Worm (Caenorhabditis elegans) whole organism, midembryonic: Measurements from ENCODE around the gene Y66D12A.11.

Experiments used
- T22C8.4 ChIP-seq: fragments of 200-800 bp; sonication (Bioruptor generic); IDR thresholded peaks from 2 replicates; pipeline ENCODE4 v1.3.6; 2022; ENCODE audit warnings: missing genetic modification characterization, missing compliant biosample characterization
- cog-1 ChIP-seq: sonication (generic microtip); optimal IDR thresholded peaks from 2 replicates; lab custom pipeline; 2016; ENCODE audit warnings: missing genetic modification characterization, missing compliant biosample characterization
- flt-1 ChIP-seq: fragments of 200-800 bp; sonication (Bioruptor generic); IDR thresholded peaks from 2 replicates; pipeline ENCODE4 v1.3.6; 2022; ENCODE audit warnings: missing genetic modification characterization, missing compliant biosample characterization
- klf-2 ChIP-seq: fragments of 200-800 bp; sonication (Bioruptor generic); conservative IDR thresholded peaks from 2 replicates; pipeline ENCODE4 v1.3.6; 2022; ENCODE audit warnings: missing genetic modification reagents, missing genetic modification characterization, missing compliant biosample characterization
- med-1 ChIP-seq: sonication (generic microtip); optimal IDR thresholded peaks from 2 replicates; lab custom pipeline; 2017; ENCODE audit warnings: missing genetic modification characterization, mild to moderate bottlenecking, missing compliant biosample characterization, antibody characterized with exemption, missing genetic modification reagents; ENCODE audit not compliant: insufficient read depth
- ref-1 ChIP-seq: fragments of 200-800 bp; sonication (Bioruptor generic); conservative IDR thresholded peaks from 2 replicates; pipeline ENCODE4 v1.3.6; 2022; ENCODE audit warnings: missing genetic modification reagents, missing genetic modification characterization, missing compliant biosample characterization
- tab-1 ChIP-seq: fragments of 200-800 bp; sonication (Bioruptor generic); IDR thresholded peaks from 2 replicates; pipeline ENCODE4 v1.3.6; 2022; ENCODE audit warnings: missing genetic modification characterization, missing compliant biosample characterization
- ztf-23 ChIP-seq: fragments of 200-800 bp; sonication (Bioruptor generic); IDR thresholded peaks from 2 replicates; pipeline ENCODE4 v1.3.6; 2022; ENCODE audit warnings: missing genetic modification reagents, missing genetic modification characterization, missing compliant biosample characterization
- ztf-29 ChIP-seq: fragments of 200-800 bp; sonication (Bioruptor generic); IDR thresholded peaks from 2 replicates; pipeline ENCODE4 v1.3.6; 2022; ENCODE audit warnings: missing genetic modification reagents, missing genetic modification characterization, missing compliant biosample characterization

Y66D12A.11 gene

DNA sequence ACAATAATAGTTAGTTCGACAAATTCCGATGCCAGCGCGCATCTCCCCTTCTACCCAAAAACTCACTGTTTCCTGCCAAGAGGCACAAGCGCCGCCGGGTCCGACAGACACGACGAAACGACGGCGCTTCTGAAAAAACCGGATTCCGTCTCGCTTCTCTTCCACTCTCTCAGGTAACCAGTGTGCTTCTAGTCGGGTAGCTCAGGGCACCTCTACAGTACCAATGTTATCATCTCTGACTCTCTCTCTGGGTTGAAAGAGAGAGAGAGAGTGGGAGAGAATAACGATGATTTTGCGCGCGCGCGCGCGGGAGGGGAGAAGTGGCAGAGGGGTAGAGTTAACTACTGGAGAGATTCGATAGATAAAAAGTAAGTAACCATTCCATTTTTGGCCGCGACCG, 6.4 kb upstream of the Y66D12A.11 start:
- no peak for TF ChIP-seq ztf-23
- no peak for TF ChIP-seq tab-1 (GFP tag; lab: Robert Waterston, UW)
- TF ChIP-seq ref-1 (GFP tag; lab: Robert Waterston, UW): no peak
- TF ChIP-seq ztf-29 (GFP tag; lab: Robert Waterston, UW): no peak
- no peak for TF ChIP-seq med-1
- TF ChIP-seq flt-1 (GFP tag; lab: Robert Waterston, UW): no peak
- no peak for TF ChIP-seq klf-2 (GFP tag; lab: Robert Waterston, UW)
- TF ChIP-seq cog-1: no peak
- no peak for TF ChIP-seq T22C8.4

DNA sequence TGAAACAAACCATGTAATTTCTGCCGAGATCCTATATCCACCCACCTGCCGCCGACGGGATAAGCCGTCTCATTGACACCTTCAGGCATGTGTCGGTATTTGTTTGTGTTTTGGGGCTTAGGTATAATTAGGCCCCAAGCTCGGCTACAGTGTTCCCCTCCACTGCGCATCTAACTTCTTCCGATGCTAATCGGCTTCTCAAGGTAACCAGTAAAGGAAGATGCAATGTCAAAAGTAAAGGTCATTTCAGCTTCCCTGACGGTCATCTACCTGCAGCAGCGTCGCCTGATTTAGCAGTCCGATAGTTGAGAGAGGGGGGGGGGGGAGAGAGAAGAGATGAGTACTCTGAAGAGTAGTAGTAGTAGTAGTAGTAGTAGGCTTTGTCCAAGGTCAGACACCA, 5.0 kb upstream of the Y66D12A.11 start:
- 0 out of 2 replicates have a peak, but pooled peaks have one; percentile 37 for TF ChIP-seq tab-1 (GFP tag; lab: Robert Waterston, UW)
- TF ChIP-seq flt-1 (GFP tag; lab: Robert Waterston, UW): no peak
- peak; percentile 93 for TF ChIP-seq ztf-29 (GFP tag; lab: Robert Waterston, UW)

DNA sequence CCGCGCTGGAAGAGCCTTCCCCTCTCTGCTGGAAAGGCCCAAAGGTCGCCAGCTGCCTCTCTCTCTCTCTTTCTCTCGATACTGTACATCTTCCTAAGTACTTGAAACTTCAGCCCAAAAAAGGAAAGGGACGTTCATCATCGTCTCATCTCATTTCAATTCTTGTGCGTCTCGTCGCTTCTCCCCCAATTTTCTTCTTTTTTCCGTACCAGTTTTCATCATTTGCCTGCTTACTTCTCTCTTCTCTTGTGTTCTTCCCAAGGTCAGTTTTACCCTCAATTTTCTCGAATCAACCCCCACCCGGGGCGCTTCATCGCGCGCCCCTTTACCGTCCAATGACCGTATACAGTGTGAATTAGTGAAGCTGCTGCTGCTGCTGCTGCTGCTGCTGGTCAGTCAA, 3.6 kb upstream of the Y66D12A.11 start:
- TF ChIP-seq ref-1 (GFP tag; lab: Robert Waterston, UW): no peak
- no peak for TF ChIP-seq ztf-23
- TF ChIP-seq ztf-29 (GFP tag; lab: Robert Waterston, UW): no peak
- no peak for TF ChIP-seq cog-1
- no peak for TF ChIP-seq med-1
- no peak for TF ChIP-seq tab-1 (GFP tag; lab: Robert Waterston, UW)
- TF ChIP-seq flt-1 (GFP tag; lab: Robert Waterston, UW): no peak
- no peak for TF ChIP-seq klf-2 (GFP tag; lab: Robert Waterston, UW)
- TF ChIP-seq T22C8.4: no peak

DNA sequence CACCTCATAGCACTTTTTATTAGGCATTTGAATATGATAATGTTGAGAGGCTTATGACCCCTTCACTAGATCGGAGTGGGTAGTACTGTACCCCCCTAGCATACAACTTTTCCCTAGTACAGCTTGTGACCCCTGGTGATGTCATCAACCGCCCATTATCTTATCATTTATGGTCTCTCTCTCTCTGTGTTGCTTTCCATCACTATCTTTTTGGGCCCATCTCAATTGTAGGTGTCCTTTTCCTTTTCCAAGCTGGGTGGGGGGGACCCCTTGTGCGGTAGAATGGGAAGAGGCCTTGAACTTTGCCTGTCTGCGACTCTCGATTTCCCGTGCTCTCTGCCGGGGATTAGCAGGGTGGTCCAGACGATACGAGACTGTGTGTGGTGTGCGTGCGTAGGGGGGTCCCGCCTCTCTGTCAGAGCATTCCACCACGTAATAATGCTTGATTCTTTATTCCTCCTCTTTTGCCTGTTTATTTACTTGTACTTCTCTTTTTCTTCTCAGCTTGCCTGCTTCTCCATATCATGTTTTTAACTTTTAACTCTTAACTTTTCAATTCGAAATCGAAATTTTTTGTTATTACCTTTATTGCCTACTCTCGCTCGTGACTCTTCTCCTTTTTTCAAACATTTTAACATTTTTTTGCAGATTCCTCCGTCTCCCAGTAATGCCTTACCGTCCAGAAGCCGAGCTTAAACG, 2.6 kb upstream of the Y66D12A.11 start, which contains the start of gene ztf-29:
ztf-29 (plus strand) TSS at position 649 of the 699 bp plus-strand sequence.
- TF ChIP-seq flt-1 (GFP tag; lab: Robert Waterston, UW): peak; percentile 60; the same call in 1 of the 2 replicates
- 0 out of 2 replicates have a peak, but pooled peaks have one; percentile 17 for TF ChIP-seq ztf-29 (GFP tag; lab: Robert Waterston, UW)
- TF ChIP-seq ref-1 (GFP tag; lab: Robert Waterston, UW): no peak

DNA sequence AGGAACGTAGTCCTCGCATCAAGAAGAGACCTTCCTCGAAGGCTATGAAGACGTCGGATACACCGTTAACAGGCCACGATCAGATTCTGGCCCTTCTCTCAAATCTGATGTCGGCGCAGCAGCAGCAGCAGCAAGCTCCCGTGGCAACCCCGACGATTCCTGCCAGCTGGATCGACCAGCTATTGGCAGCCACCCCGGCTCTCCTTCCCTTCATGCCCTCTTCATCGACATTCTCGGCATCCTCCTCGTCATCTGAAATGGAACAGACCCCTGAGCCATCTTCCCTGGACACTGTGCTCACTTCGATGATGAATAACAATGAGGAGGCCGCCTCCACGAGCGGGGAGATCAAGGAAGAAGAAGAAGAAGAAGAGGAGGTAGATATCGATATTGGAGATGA, 1.7 kb upstream of the Y66D12A.11 start:
- TF ChIP-seq flt-1 (GFP tag; lab: Robert Waterston, UW) (no peak), cog-1 (no peak), med-1 (no peak), T22C8.4 (no peak), ztf-29 (GFP tag; lab: Robert Waterston, UW) (no peak), ztf-23 (no peak)

DNA sequence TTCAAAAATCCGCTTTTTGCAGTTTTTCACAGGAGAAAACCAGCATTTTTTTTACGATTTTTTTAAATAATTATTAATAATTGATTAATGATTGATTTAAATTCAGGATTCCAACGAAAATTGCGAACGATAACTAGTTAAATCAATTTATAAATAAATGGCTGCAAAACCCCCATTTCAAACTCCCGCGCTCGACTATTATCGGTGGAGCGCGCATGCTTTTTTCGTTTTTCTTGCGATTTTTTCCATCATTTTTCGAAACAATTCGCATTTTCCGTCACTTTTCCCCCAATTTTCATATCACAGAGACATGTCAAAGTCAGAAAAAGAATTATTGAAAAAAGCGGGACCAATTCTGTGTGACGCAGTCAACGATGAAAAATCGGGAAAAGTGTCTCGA, 2.3 kb downstream of the Y66D12A.11 start, which contains the start of gene Y66D12A.10:
Y66D12A.10 (plus strand) TSS at position 273 of the 400 bp plus-strand sequence.
- TF ChIP-seq flt-1 (GFP tag; lab: Robert Waterston, UW): no peak
- no peak for TF ChIP-seq med-1
- no peak for TF ChIP-seq cog-1
- TF ChIP-seq ztf-23: no peak
- TF ChIP-seq T22C8.4: no peak
- TF ChIP-seq ztf-29 (GFP tag; lab: Robert Waterston, UW): no peak
- no peak for TF ChIP-seq ref-1 (GFP tag; lab: Robert Waterston, UW)
- no peak for TF ChIP-seq tab-1 (GFP tag; lab: Robert Waterston, UW)
- TF ChIP-seq klf-2 (GFP tag; lab: Robert Waterston, UW): no peak

DNA sequence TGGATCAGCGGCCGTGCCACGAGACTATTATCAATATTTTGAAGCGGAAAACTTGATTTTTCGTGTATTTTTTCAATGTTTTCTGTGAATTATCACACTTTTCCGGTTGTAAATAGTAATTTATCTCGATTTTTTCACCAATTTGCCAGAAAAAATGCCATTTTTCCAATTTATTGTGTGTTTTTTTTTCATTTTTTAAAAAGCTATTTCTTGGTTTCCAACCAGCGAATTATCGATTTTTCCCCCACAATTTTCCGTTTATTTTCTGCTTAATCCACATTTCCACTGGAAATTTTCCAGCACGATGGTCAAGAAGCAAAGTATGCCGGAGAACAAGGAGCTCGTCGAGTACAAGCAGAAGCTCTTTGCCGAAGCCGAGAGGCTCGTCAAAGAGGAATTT, 4.6 kb downstream of the Y66D12A.11 start, which contains the start of gene psme-3:
psme-3 (plus strand) TSS at position 301 of the 400 bp plus-strand sequence.
- TF ChIP-seq tab-1 (GFP tag; lab: Robert Waterston, UW) (no peak), ztf-29 (GFP tag; lab: Robert Waterston, UW) (no peak), cog-1 (no peak), ref-1 (GFP tag; lab: Robert Waterston, UW) (no peak), T22C8.4 (no peak), med-1 (no peak)

DNA sequence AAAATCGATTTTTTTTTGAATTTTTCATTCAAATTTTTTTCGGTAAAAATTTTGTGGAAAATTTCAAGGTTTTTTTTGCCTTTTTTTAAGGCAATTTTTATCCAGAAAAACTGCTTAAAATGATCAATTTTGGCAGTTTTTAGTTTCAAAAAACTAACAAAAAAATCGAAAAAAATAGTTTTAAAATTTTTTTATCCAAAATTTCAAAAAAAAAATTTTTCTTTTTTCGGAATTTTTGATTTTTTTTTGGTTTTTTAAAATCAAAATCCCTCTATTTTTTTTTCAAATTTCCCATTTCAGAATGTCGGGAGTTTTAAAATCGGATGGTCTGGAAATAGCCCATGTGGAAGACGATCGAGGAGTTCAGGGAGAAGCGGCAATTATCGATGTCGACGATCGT, 10.7 kb downstream of the Y66D12A.11 start, which contains the start of gene Y66D12A.8:
Y66D12A.8 (plus strand) TSS at position 301 of the 400 bp plus-strand sequence.
- no peak for TF ChIP-seq ref-1 (GFP tag; lab: Robert Waterston, UW)
- no peak for TF ChIP-seq klf-2 (GFP tag; lab: Robert Waterston, UW)
- no peak for TF ChIP-seq ztf-29 (GFP tag; lab: Robert Waterston, UW)
- TF ChIP-seq tab-1 (GFP tag; lab: Robert Waterston, UW): no peak
- no peak for TF ChIP-seq med-1

DNA sequence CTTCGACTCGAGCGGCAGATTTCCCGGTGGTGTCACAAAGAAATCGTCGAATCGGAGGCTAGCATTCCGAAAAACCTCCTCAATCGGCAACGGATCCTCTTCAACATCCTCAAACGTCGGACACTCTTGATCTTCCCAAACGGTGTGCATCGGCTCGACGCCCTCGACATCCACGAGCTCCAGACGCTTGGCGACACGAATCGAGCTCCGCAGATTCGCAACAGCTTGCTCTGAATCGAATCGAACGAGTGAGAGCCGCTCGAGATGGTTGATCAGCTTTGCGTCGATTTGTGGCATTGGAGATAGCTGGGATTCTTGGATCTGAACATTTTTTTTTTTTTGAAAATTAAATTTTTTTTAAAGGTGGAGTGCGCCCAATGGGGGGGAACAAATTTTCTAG, 16.1 kb downstream of the Y66D12A.11 start:
- TF ChIP-seq cog-1 (no peak), ztf-29 (GFP tag; lab: Robert Waterston, UW) (no peak), med-1 (no peak), flt-1 (GFP tag; lab: Robert Waterston, UW) (no peak), ztf-23 (no peak), ref-1 (GFP tag; lab: Robert Waterston, UW) (no peak), klf-2 (GFP tag; lab: Robert Waterston, UW) (no peak), tab-1 (GFP tag; lab: Robert Waterston, UW) (no peak), T22C8.4 (no peak)

DNA sequence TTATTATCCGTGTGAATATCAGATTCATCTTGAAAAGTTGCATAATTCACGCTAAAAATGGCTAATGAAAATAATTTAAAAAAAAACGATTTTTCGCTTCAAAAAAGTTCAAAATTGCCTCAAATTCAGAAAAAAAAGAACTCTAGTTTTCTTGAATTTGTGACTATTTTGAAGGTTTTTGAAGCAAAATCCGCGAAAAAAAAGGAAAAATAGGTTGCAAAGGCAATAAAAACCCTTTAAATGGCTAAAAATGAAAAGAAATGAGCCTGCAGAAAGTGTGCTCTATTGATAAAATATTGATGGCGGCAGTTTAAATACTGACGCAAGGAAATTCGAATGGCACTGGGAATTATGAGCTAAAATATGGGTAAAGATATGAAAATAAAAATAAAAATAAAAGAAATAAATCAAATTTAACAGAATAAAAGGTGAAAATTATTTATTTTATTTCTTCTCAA, 17.2 kb downstream of the Y66D12A.11 start, which contains the start of gene Y66D12A.7:
Y66D12A.7 (minus strand) TSS at position 51 of the 458 bp plus-strand sequence.
- TF ChIP-seq tab-1 (GFP tag; lab: Robert Waterston, UW) (no peak), med-1 (no peak), flt-1 (GFP tag; lab: Robert Waterston, UW) (no peak), cog-1 (no peak), ztf-23 (no peak), T22C8.4 (no peak), klf-2 (GFP tag; lab: Robert Waterston, UW) (no peak), ztf-29 (GFP tag; lab: Robert Waterston, UW) (no peak), ref-1 (GFP tag; lab: Robert Waterston, UW) (no peak)
